Worm (Caenorhabditis elegans) whole organism, L4 larva: Measurements from ENCODE around the gene nhr-272.

Source experiments
- D1046.2 ChIP-seq: fragments of 200-800 bp; sonication (Bioruptor generic); IDR thresholded peaks from 2 replicates; pipeline ENCODE4 v1.3.6; 2022; ENCODE audit warnings: missing genetic modification characterization, missing compliant biosample characterization
- ceh-32 ChIP-seq: sonication (generic microtip); optimal IDR thresholded peaks from 2 replicates; lab custom pipeline; 2016; ENCODE audit warnings: mild to moderate bottlenecking, missing genetic modification characterization, missing compliant biosample characterization; ENCODE audit not compliant: poor library complexity
- fkh-10 ChIP-seq: fragments of 150-350 bp; optimal IDR thresholded peaks from 2 replicates; lab custom pipeline; 2014; ENCODE audit warnings: missing biosample characterization, missing genetic modification reagents, missing genetic modification characterization
- gei-8 ChIP-seq: fragments of 200-800 bp; sonication (Bioruptor generic); optimal IDR thresholded peaks from 2 replicates; lab custom pipeline; 2018; ENCODE audit warnings: mild to moderate bottlenecking, missing genetic modification characterization, missing compliant biosample characterization
- hlh-30 ChIP-seq: sonication (generic microtip); optimal IDR thresholded peaks from 2 replicates; lab custom pipeline; 2017; ENCODE audit warnings: antibody characterized with exemption, mild to moderate bottlenecking, missing genetic modification characterization, missing compliant biosample characterization; ENCODE audit not compliant: insufficient read depth
- jun-1 ChIP-seq: fragments of 150-350 bp; optimal IDR thresholded peaks from 2 replicates; lab custom pipeline; 2014; ENCODE audit warnings: missing biosample characterization, missing genetic modification reagents, missing genetic modification characterization
- mes-2 ChIP-seq: sonication (generic microtip); optimal IDR thresholded peaks from 2 replicates; lab custom pipeline; 2016; ENCODE audit warnings: missing genotype, mild to moderate bottlenecking, missing genetic modification characterization, missing compliant biosample characterization; ENCODE audit not compliant: poor library complexity, severe bottlenecking
- nhr-42 ChIP-seq: fragments of 200-800 bp; sonication (Bioruptor generic); IDR thresholded peaks from 2 replicates; pipeline ENCODE4 v1.3.6; 2022; ENCODE audit warnings: missing genetic modification characterization, missing compliant biosample characterization
- sdz-12 ChIP-seq: fragments of 200-800 bp; sonication (Bioruptor generic); optimal IDR thresholded peaks from 2 replicates; lab custom pipeline; 2018; ENCODE audit warnings: mild to moderate bottlenecking, missing genetic modification characterization, missing compliant biosample characterization
- set-16 ChIP-seq: fragments of 200-800 bp; sonication (Bioruptor generic); IDR thresholded peaks from 2 replicates; pipeline ENCODE4 v1.3.6; 2022; ENCODE audit warnings: missing genetic modification reagents, missing genetic modification characterization, missing compliant biosample characterization
- spr-3 ChIP-seq: fragments of 200-800 bp; sonication (Bioruptor generic); optimal IDR thresholded peaks from 2 replicates; lab custom pipeline; 2018; ENCODE audit warnings: mild to moderate bottlenecking, missing genetic modification characterization, missing compliant biosample characterization
- zag-1 ChIP-seq: fragments of 150-350 bp; optimal IDR thresholded peaks from 2 replicates; lab custom pipeline; 2014; ENCODE audit warnings: missing biosample characterization, missing genetic modification characterization

The nhr-272 gene

DNA sequence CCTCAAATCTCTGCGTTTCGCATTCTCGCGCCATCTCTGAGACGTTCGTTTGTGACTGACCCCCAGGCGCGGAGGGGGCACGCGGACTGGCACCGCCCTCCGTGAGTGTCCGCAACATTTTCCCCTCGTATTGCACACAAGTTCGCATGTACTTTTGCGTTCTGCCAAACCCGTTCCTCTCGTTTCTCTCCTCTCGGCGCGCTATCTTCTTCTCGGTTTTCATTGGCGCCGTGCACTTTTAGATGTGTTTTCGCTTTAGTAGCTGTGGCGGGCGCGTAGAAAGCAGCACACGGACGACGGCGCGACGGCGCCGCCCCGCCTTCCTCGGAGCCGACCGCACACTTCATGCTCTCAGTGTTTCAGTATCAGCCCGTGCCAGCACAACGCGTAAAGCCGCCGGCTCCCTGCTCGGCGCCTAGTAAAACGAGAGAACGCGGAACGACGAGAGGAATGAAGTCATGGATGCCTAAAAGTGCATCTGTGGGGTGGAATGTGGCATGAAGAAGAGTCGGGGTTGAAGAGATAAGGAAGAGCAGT is 49.2 kb downstream of the nhr-272 start (continued):
- no peak for TF ChIP-seq sdz-12 (GFP tag; lab: Kevin White, UChicago)
- peak; percentile 94 for TF ChIP-seq set-16 (GFP tag; lab: Robert Waterston, UW)
- no peak for TF ChIP-seq zag-1 (tag; lab: Kevin White, UChicago)
- TF ChIP-seq spr-3: peak; percentile 37
- TF ChIP-seq ceh-32 (tag; lab: Kevin White, UChicago): no peak
- TF ChIP-seq gei-8 (GFP tag; lab: Kevin White, UChicago): peak; percentile 23
- TF ChIP-seq jun-1 (tag; lab: Kevin White, UChicago): no peak
- no peak for TF ChIP-seq fkh-10 (GFP tag; lab: Kevin White, UChicago)
- 0 out of 2 replicates have a peak, but pooled peaks have one; percentile 8 for TF ChIP-seq D1046.2
- TF ChIP-seq hlh-30 (tag; lab: Kevin White, UChicago): peak; percentile 17
- TF ChIP-seq nhr-42 (GFP tag; lab: Robert Waterston, UW): 0 out of 2 replicates have a peak, but pooled peaks have one; percentile 48
- TF ChIP-seq mes-2 (tag; lab: Kevin White, UChicago): peak; percentile 40
